Worm (Caenorhabditis elegans) whole organism, L4 larva: ENCODE results near the gene K11H12.4.

ENCODE experiments used
- R02D3.7 ChIP-seq: fragments of 150-350 bp; sonication (generic microtip); optimal IDR thresholded peaks from 3 replicates; lab custom pipeline; 2014; ENCODE audit warnings: missing biosample characterization, missing genetic modification characterization
- ama-1 ChIP-seq: fragments of 150-350 bp; optimal IDR thresholded peaks from 2 replicates; lab custom pipeline; 2014; ENCODE audit warnings: inconsistent platforms, mixed read lengths
- ces-1 ChIP-seq: fragments of 150-350 bp; sonication (generic microtip); optimal IDR thresholded peaks from 4 replicates; lab custom pipeline; 2014; ENCODE audit warnings: missing biosample characterization, missing genetic modification reagents, missing genetic modification characterization
- dmd-6 ChIP-seq: fragments of 200-800 bp; sonication (Bioruptor generic); IDR thresholded peaks from 2 replicates; pipeline ENCODE4 v1.3.6; 2022; ENCODE audit warnings: missing genetic modification reagents, missing genetic modification characterization, missing compliant biosample characterization
- dpl-1 ChIP-seq: fragments of 150-350 bp; optimal IDR thresholded peaks from 2 replicates; lab custom pipeline; 2014; ENCODE audit warnings: missing biosample characterization, missing genetic modification reagents, missing genetic modification characterization
- egl-27 ChIP-seq: sonication (generic microtip); optimal IDR thresholded peaks from 3 replicates; lab custom pipeline; 2017; ENCODE audit warnings: missing biosample characterization, missing genetic modification reagents, missing genetic modification characterization
- fos-1 ChIP-seq: fragments of 150-350 bp; optimal IDR thresholded peaks from 2 replicates; lab custom pipeline; 2014; ENCODE audit warnings: missing biosample characterization, missing genetic modification characterization
- lsy-2 ChIP-seq, 2 experiments: fragments of 150-350 bp in 1 of 2; sonication (generic microtip) in 1 of 2; optimal IDR thresholded peaks; 2 replicates each; lab custom pipeline; 2014 to 2017; ENCODE audit warnings: missing biosample characterization in 2 of 2, missing genetic modification characterization in 2 of 2
- mes-2 ChIP-seq: sonication (generic microtip); optimal IDR thresholded peaks from 2 replicates; lab custom pipeline; 2016; ENCODE audit warnings: missing genotype, mild to moderate bottlenecking, missing genetic modification characterization, missing compliant biosample characterization; ENCODE audit not compliant: poor library complexity, severe bottlenecking
- nhr-10 ChIP-seq: fragments of 150-350 bp; optimal IDR thresholded peaks from 2 replicates; lab custom pipeline; 2014; ENCODE audit warnings: missing biosample characterization, missing genetic modification characterization
- snpc-4 ChIP-seq: fragments of 150-350 bp; optimal IDR thresholded peaks from 2 replicates; lab custom pipeline; 2014; ENCODE audit warnings: missing biosample characterization, missing genetic modification characterization
- unc-130 ChIP-seq: sonication (generic microtip); optimal IDR thresholded peaks from 2 replicates; lab custom pipeline; 2016; ENCODE audit warnings: missing genetic modification reagents, missing genetic modification characterization, missing compliant biosample characterization
- unc-62 ChIP-seq, 3 experiments: fragments of 150-350 bp in 1 of 3; sonication (generic microtip); optimal IDR thresholded peaks in 2 of 3; peaks in 1 of 3; 1 replicate in 1 of 3; 2 replicates in 2 of 3; lab custom pipeline; 2014 to 2017; ENCODE audit warnings: missing biosample characterization in 3 of 3, missing genetic modification characterization in 3 of 3, missing genetic modification reagents in 3 of 3, missing genotype in 1 of 3
- zag-1 ChIP-seq: fragments of 150-350 bp; optimal IDR thresholded peaks from 2 replicates; lab custom pipeline; 2014; ENCODE audit warnings: missing biosample characterization, missing genetic modification characterization

ce11 chrIV:643481-643880 is 32.2 kb downstream of the K11H12.4 start:
- TF ChIP-seq R02D3.7 (no peak), ama-1 (lab: Kevin White, UChicago) (no peak), dpl-1 (no peak), snpc-4 (tag; lab: Kevin White, UChicago) (no peak), zag-1 (tag; lab: Kevin White, UChicago) (no peak), ces-1 (GFP tag; lab: Kevin White, UChicago) (no peak), egl-27 (no peak), mes-2 (tag; lab: Kevin White, UChicago) (no peak), dmd-6 (GFP tag; lab: Robert Waterston, UW) (no peak), nhr-10 (tag; lab: Kevin White, UChicago) (no peak), unc-130 (GFP tag; lab: Kevin White, UChicago) (no peak), unc-62 (GFP tag; optimal IDR thresholded peaks at IDR 0.05 in 1 of 2; lab: Kevin White, UChicago) (no peak), unc-62 (tag; optimal IDR thresholded peaks at IDR 0.05; lab: Kevin White, UChicago) (no peak), lsy-2 (tag; optimal IDR thresholded peaks at IDR 0.05; lab: Kevin White, UChicago) (no peak), fos-1 (tag; lab: Kevin White, UChicago) (no peak)
